Worm (Caenorhabditis elegans): ENCODE data around the gene C15C8.7.

DNA sequence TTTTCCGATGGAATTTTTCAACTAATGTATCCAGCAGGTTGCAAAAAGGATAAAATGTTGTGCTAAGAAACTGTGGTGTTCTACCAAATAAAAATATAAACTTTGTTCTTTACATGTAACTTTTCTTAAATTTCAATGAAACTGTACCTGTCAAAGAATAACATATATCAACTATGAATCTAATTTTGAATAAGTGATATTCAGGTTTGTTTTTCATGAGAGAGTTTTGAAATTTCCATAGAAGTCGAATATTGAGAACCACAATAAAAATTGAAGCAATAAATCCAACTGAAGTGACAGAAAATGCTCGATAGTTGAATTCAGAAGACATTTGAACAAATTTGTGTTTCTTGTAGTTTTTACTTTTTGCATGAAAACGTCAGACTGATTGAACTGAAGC, 45.3 kb upstream of the C15C8.7 start, which contains the start of gene srbc-43:
- TF ChIP-seq ets-7 (tag; optimal IDR thresholded peaks at IDR 0.05) (no peak), tra-4 (tag; optimal IDR thresholded peaks at IDR 0.05) (no peak)

All from whole organism, early embryonic.